Worm (Caenorhabditis elegans): ENCODE measurements around the gene F12A10.9.

ce11 chrII:5527841-5528240 lies 29.4 kb downstream of the F12A10.9 start, which contains the start of gene ZK177.1:
- TF ChIP-seq Y105C5A.15 (GFP tag; IDR thresholded peaks at IDR 0.05) (no peak), ceh-28 (tag; optimal IDR thresholded peaks at IDR 0.05) (no peak), mes-2 (tag; optimal IDR thresholded peaks at IDR 0.05; ENCODE audit: poor library complexity, severe bottlenecking) (no peak)
